Fruit fly (Drosophila melanogaster): Measurements from ENCODE around the gene obst-H.

The obst-H gene

dm6 chr3L:15537916-15538581, 9.0 kb upstream of the obst-H start (continued):
- TF ChIP-seq CG7271 (tag; optimal IDR thresholded peaks at IDR 0.05) (no peak), CG7928 (GFP tag; optimal IDR thresholded peaks at IDR 0.05) (no peak), zfh2 (GFP tag; optimal IDR thresholded peaks at IDR 0.05) (peak; percentile 26), CG3838 (GFP tag; optimal IDR thresholded peaks at IDR 0.05) (no peak), GATAe (GFP tag; conservative IDR thresholded peaks at IDR 0.05) (no peak), sens (GFP tag) (peak; percentile 96), Side (GFP tag; optimal IDR thresholded peaks at IDR 0.05) (no peak), CG6654 (GFP tag; optimal IDR thresholded peaks at IDR 0.05) (peak; percentile 19), NC2α (GFP tag; optimal IDR thresholded peaks at IDR 0.05) (no peak), wek (GFP tag; optimal IDR thresholded peaks at IDR 0.05) (no peak), CrebB (tag; optimal IDR thresholded peaks at IDR 0.05) (no peak), Atf3 (GFP tag; optimal IDR thresholded peaks at IDR 0.05) (no peak), sim (GFP tag; IDR thresholded peaks at IDR 0.05) (no peak), Gsc (GFP tag; IDR thresholded peaks at IDR 0.05) (no peak), Tbp (GFP tag; optimal IDR thresholded peaks at IDR 0.05) (no peak), CG2120 (GFP tag; optimal IDR thresholded peaks at IDR 0.05) (peak; percentile 74), CG12104 (GFP tag; optimal IDR thresholded peaks at IDR 0.05) (peak; percentile 58), CG4854 (GFP tag; optimal IDR thresholded peaks at IDR 0.05) (no peak), CG18011 (GFP tag; optimal IDR thresholded peaks at IDR 0.05) (peak; percentile 25), tna (GFP tag; IDR thresholded peaks at IDR 0.05; ENCODE audit: partially characterized antibody) (no peak), zen (tag; optimal IDR thresholded peaks at IDR 0.05) (peak; percentile 74), CG12659 (GFP tag; optimal IDR thresholded peaks at IDR 0.05) (peak; percentile 65), br (optimal IDR thresholded peaks at IDR 0.05) (no peak), sd (tag; optimal IDR thresholded peaks at IDR 0.05) (peak; percentile 4), Atf6 (GFP tag; IDR thresholded peaks at IDR 0.05) (no peak; the same call in 1 of the 2 replicates), amos (GFP tag; IDR thresholded peaks at IDR 0.05; ENCODE audit: partially characterized antibody) (no peak), chn (GFP tag; optimal IDR thresholded peaks at IDR 0.05) (peak; percentile 19), CG12299 (tag; optimal IDR thresholded peaks at IDR 0.05) (no peak), chm (GFP tag; IDR thresholded peaks at IDR 0.05) (no peak), CG11723 (GFP tag; optimal IDR thresholded peaks at IDR 0.05) (peak; percentile 15), CG3847 (GFP tag; IDR thresholded peaks at IDR 0.05) (no peak), CG13287 (GFP tag; IDR thresholded peaks at IDR 0.05; ENCODE audit: partially characterized antibody) (no peak), fu2 (GFP tag; optimal IDR thresholded peaks at IDR 0.05) (peak; percentile 16), dan (GFP tag; IDR thresholded peaks at IDR 0.05) (no peak), inv (GFP tag; IDR thresholded peaks at IDR 0.05; ENCODE audit: partially characterized antibody) (no peak), cg (GFP tag; optimal IDR thresholded peaks at IDR 0.05) (no peak), ato (GFP tag; IDR thresholded peaks at IDR 0.05; ENCODE audit: partially characterized antibody) (no peak), dm (GFP tag; optimal IDR thresholded peaks at IDR 0.05) (peak; percentile 9), gcm (GFP tag; optimal IDR thresholded peaks at IDR 0.05) (peak; percentile 51), PHDP (tag; optimal IDR thresholded peaks at IDR 0.05) (peak; percentile 81), Meics (GFP tag; optimal IDR thresholded peaks at IDR 0.05) (peak; percentile 66), CG34422 (GFP tag; IDR thresholded peaks at IDR 0.05) (no peak), disco-r (GFP tag; optimal IDR thresholded peaks at IDR 0.05) (peak; percentile 29), CG2199 (GFP tag; IDR thresholded peaks at IDR 0.05) (peak; percentile 55; the same call in 1 of the 3 replicates), CG13123 (GFP tag; optimal IDR thresholded peaks at IDR 0.05) (no peak), CG15479 (GFP tag; optimal IDR thresholded peaks at IDR 0.05) (peak; percentile 96), klu (GFP tag; IDR thresholded peaks at IDR 0.05) (peak; percentile 44; the same call in 1 of the 2 replicates), CG9817 (tag; optimal IDR thresholded peaks at IDR 0.05) (peak; percentile 9), CG17361 (GFP tag; IDR thresholded peaks at IDR 0.05) (peak; percentile 90), trem (tag; optimal IDR thresholded peaks at IDR 0.05) (peak; percentile 62), al (GFP tag; IDR thresholded peaks at IDR 0.05) (no peak)

All from whole organism, embryonic.